Worm (Caenorhabditis elegans) whole organism, L3 larva: ENCODE measurements around the gene R107.2.

Experiments used
- ZK546.5 ChIP-seq: sonication (generic microtip); optimal IDR thresholded peaks from 2 replicates; lab custom pipeline; 2017; ENCODE audit warnings: missing biosample characterization, missing genetic modification characterization
- aly-2 ChIP-seq: fragments of 150-350 bp; optimal IDR thresholded peaks from 2 replicates; lab custom pipeline; 2014; ENCODE audit warnings: missing biosample characterization, missing genetic modification characterization
- ceh-16 ChIP-seq: sonication (generic microtip); optimal IDR thresholded peaks from 2 replicates; lab custom pipeline; 2017; ENCODE audit warnings: missing biosample characterization, missing genetic modification characterization
- ceh-82 ChIP-seq: fragments of 150-350 bp; optimal IDR thresholded peaks from 2 replicates; lab custom pipeline; 2014; ENCODE audit warnings: missing biosample characterization, missing genetic modification characterization
- egl-27 ChIP-seq: sonication (generic microtip); optimal IDR thresholded peaks from 4 replicates; lab custom pipeline; 2017; ENCODE audit warnings: missing biosample characterization, missing genetic modification reagents, missing genetic modification characterization
- fkh-10 ChIP-seq: sonication (generic microtip); optimal IDR thresholded peaks from 2 replicates; lab custom pipeline; 2017; ENCODE audit warnings: missing biosample characterization, missing genetic modification reagents, missing genetic modification characterization
- nhr-237 ChIP-seq: fragments of 150-350 bp; optimal IDR thresholded peaks from 2 replicates; lab custom pipeline; 2014; ENCODE audit warnings: missing biosample characterization, missing genetic modification characterization
- nhr-76 ChIP-seq: fragments of 150-350 bp; sonication (generic microtip); optimal IDR thresholded peaks from 5 replicates; lab custom pipeline; 2014; ENCODE audit warnings: missing biosample characterization, missing genetic modification characterization
- skn-1 ChIP-seq: fragments of 150-350 bp; optimal IDR thresholded peaks from 2 replicates; lab custom pipeline; 2014; ENCODE audit warnings: missing biosample characterization, missing genetic modification characterization
- snpc-4 ChIP-seq: fragments of 150-350 bp; optimal IDR thresholded peaks from 2 replicates; lab custom pipeline; 2014; ENCODE audit warnings: missing biosample characterization, missing genetic modification characterization
- unc-62 ChIP-seq: fragments of 150-350 bp; sonication (generic microtip); optimal IDR thresholded peaks from 4 replicates; lab custom pipeline; 2014; ENCODE audit warnings: missing biosample characterization, missing genetic modification reagents, missing genetic modification characterization
- zag-1 ChIP-seq: fragments of 150-350 bp; optimal IDR thresholded peaks from 2 replicates; lab custom pipeline; 2014; ENCODE audit warnings: missing biosample characterization, missing genetic modification characterization

DNA sequence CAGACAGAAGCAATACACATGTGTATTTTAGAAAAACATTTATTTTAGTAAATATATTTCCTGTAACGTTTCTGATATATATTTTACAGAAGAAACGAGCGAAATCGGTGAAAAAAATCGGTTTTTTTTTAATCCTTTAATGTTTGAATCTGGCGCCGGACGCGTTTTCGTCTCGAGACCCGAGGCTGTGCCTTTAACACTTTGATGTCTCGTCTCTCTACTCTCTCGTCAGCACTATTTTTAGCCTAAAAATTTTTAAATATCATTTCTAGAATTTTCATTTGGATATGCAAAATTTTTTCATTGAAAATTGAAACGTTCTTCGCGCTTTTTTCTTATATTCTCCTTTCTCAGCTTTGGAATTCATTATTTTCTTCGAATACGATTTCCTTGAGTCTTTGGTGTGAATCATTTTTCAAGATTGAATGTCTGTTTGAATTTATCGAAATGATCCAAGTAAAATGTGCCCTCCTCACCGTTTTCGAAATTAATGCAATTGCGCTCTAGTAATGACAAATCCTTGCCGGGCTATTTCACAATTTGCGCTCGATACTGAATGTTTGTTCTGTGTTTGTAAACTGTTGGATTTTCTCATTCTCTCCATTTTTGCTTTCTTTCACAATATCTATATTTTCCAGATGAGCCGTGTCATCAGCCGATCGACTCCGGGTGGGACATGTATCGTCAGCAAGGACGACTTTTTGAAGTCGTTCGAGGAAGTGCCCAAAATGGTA lies 8.8 kb upstream of the R107.2 start, which contains the start of gene cls-2:
- TF ChIP-seq nhr-237 (tag; lab: Kevin White, UChicago) (no peak), zag-1 (tag; lab: Kevin White, UChicago) (no peak), ZK546.5 (tag; lab: Kevin White, UChicago) (no peak), nhr-76 (tag; lab: Kevin White, UChicago) (no peak), skn-1 (tag; lab: Kevin White, UChicago) (no peak), fkh-10 (no peak), ceh-16 (no peak), egl-27 (tag; lab: Kevin White, UChicago) (no peak), unc-62 (GFP tag; lab: Kevin White, UChicago) (no peak), aly-2 (tag; lab: Kevin White, UChicago) (no peak), snpc-4 (tag; lab: Kevin White, UChicago) (no peak), ceh-82 (tag; lab: Kevin White, UChicago) (no peak)
